Worm (Caenorhabditis elegans) whole organism, early embryonic: ENCODE results near the gene spp-1.

Experiments used
- B0310.2 ChIP-seq: sonication (generic microtip); optimal IDR thresholded peaks from 2 replicates; lab custom pipeline; 2016; ENCODE audit warnings: mild to moderate bottlenecking, missing genetic modification characterization, missing compliant biosample characterization
- aly-1 ChIP-seq: sonication (generic microtip); optimal IDR thresholded peaks from 2 replicates; lab custom pipeline; 2016; ENCODE audit warnings: missing genetic modification characterization, missing compliant biosample characterization
- ama-1 ChIP-seq: fragments of 150-350 bp; optimal IDR thresholded peaks from 2 replicates; lab custom pipeline; 2014
- ceh-13 ChIP-seq: fragments of 200-800 bp; sonication (Bioruptor generic); optimal IDR thresholded peaks from 2 replicates; lab custom pipeline; 2018; ENCODE audit warnings: mild to moderate bottlenecking, missing genetic modification characterization, missing compliant biosample characterization
- ceh-36 ChIP-seq: sonication (generic microtip); optimal IDR thresholded peaks from 2 replicates; lab custom pipeline; 2016; ENCODE audit warnings: missing genetic modification characterization, inconsistent platforms, missing compliant biosample characterization
- ets-7 ChIP-seq: sonication (generic microtip); optimal IDR thresholded peaks from 2 replicates; lab custom pipeline; 2016; ENCODE audit warnings: missing genotype, missing genetic modification characterization, missing compliant biosample characterization
- flt-1 ChIP-seq: fragments of 200-800 bp; sonication (Bioruptor generic); IDR thresholded peaks from 2 replicates; pipeline ENCODE4 v1.3.6; 2022; ENCODE audit warnings: missing genetic modification characterization, missing compliant biosample characterization
- hnd-1 ChIP-seq: sonication (generic microtip); optimal IDR thresholded peaks from 2 replicates; lab custom pipeline; 2016; ENCODE audit warnings: missing genetic modification characterization, missing compliant biosample characterization
- pes-1 ChIP-seq: fragments of 200-800 bp; sonication (Bioruptor generic); IDR thresholded peaks from 2 replicates; pipeline ENCODE4 v1.3.6; 2022; ENCODE audit warnings: missing genetic modification reagents, missing genetic modification characterization, missing compliant biosample characterization
- scrt-1 ChIP-seq: fragments of 200-800 bp; sonication (Bioruptor generic); IDR thresholded peaks from 2 replicates; pipeline ENCODE4 v1.3.6; 2022; ENCODE audit warnings: missing genetic modification characterization, missing compliant biosample characterization
- sea-1 ChIP-seq: fragments of 200-800 bp; sonication (Bioruptor generic); conservative IDR thresholded peaks from 2 replicates; pipeline ENCODE4 v1.3.6; 2022; ENCODE audit warnings: missing genetic modification characterization, missing compliant biosample characterization
- tbx-11 ChIP-seq: fragments of 200-800 bp; sonication (Bioruptor generic); IDR thresholded peaks from 2 replicates; pipeline ENCODE4 v1.3.6; 2022; ENCODE audit warnings: missing genetic modification characterization, missing compliant biosample characterization
- tra-4 ChIP-seq: sonication (generic microtip); optimal IDR thresholded peaks from 2 replicates; lab custom pipeline; 2017; ENCODE audit warnings: missing genetic modification characterization, missing compliant biosample characterization

ce11 chrIII:10381473-10381872 is 26.0 kb upstream of the spp-1 start, which contains the start of gene C38H2.2:
- TF ChIP-seq tra-4 (tag; lab: Kevin White, UChicago) = no peak
- no peak for TF ChIP-seq B0310.2 (tag; lab: Kevin White, UChicago)
- no peak for TF ChIP-seq tbx-11
- TF ChIP-seq aly-1 (tag; lab: Kevin White, UChicago) = no peak
- TF ChIP-seq ama-1 (lab: Kevin White, UChicago) = no peak
- no peak for TF ChIP-seq sea-1 (GFP tag; lab: Robert Waterston, UW)
- TF ChIP-seq ceh-36 (tag; lab: Kevin White, UChicago) = no peak
- TF ChIP-seq ceh-13 (GFP tag; lab: Kevin White, UChicago) = no peak
- no peak for TF ChIP-seq ets-7 (tag; lab: Kevin White, UChicago)
- no peak for TF ChIP-seq pes-1
- TF ChIP-seq scrt-1 (GFP tag; lab: Robert Waterston, UW) = no peak
- TF ChIP-seq hnd-1 (tag; lab: Kevin White, UChicago) = no peak
- no peak for TF ChIP-seq flt-1 (GFP tag; lab: Robert Waterston, UW)
